Worm (Caenorhabditis elegans) whole organism, L4 larva: Measurements from ENCODE around the gene srz-90.

Experiments used
- R02D3.7 ChIP-seq: fragments of 150-350 bp; sonication (generic microtip); optimal IDR thresholded peaks from 3 replicates; lab custom pipeline; 2014; ENCODE audit warnings: missing biosample characterization, missing genetic modification characterization
- dmd-6 ChIP-seq: fragments of 200-800 bp; sonication (Bioruptor generic); IDR thresholded peaks from 2 replicates; pipeline ENCODE4 v1.3.6; 2022; ENCODE audit warnings: missing genetic modification reagents, missing genetic modification characterization, missing compliant biosample characterization
- dpl-1 ChIP-seq: fragments of 150-350 bp; optimal IDR thresholded peaks from 2 replicates; lab custom pipeline; 2014; ENCODE audit warnings: missing biosample characterization, missing genetic modification reagents, missing genetic modification characterization
- dve-1 ChIP-seq: sonication (generic microtip); optimal IDR thresholded peaks from 2 replicates; lab custom pipeline; 2017; ENCODE audit warnings: antibody characterized with exemption, mild to moderate bottlenecking, missing genetic modification characterization, missing compliant biosample characterization; ENCODE audit not compliant: insufficient read depth
- lin-13 ChIP-seq: fragments of 150-350 bp; optimal IDR thresholded peaks from 2 replicates; lab custom pipeline; 2014; ENCODE audit warnings: missing biosample characterization, missing genetic modification reagents, missing genetic modification characterization
- lin-39 ChIP-seq: fragments of 150-350 bp; optimal IDR thresholded peaks from 2 replicates; lab custom pipeline; 2014; ENCODE audit warnings: missing biosample characterization, missing genetic modification reagents, missing genetic modification characterization
- mep-1 ChIP-seq: fragments of 150-350 bp; sonication (generic microtip); optimal IDR thresholded peaks from 3 replicates; lab custom pipeline; 2014; ENCODE audit warnings: missing biosample characterization, missing genetic modification characterization
- nhr-11 ChIP-seq: fragments of 150-350 bp; optimal IDR thresholded peaks from 2 replicates; lab custom pipeline; 2014; ENCODE audit warnings: missing biosample characterization, missing genetic modification characterization
- skn-1 ChIP-seq: fragments of 150-350 bp; optimal IDR thresholded peaks from 2 replicates; lab custom pipeline; 2014; ENCODE audit warnings: missing biosample characterization, missing genetic modification characterization
- snpc-4 ChIP-seq: fragments of 150-350 bp; optimal IDR thresholded peaks from 2 replicates; lab custom pipeline; 2014; ENCODE audit warnings: missing biosample characterization, missing genetic modification characterization
- tra-1 ChIP-seq: fragments of 200-800 bp; sonication (Bioruptor generic); IDR thresholded peaks from 2 replicates; pipeline ENCODE4 v1.3.6; 2022; ENCODE audit warnings: missing genetic modification reagents, missing genetic modification characterization, missing compliant biosample characterization
- ztf-7 ChIP-seq: fragments of 150-350 bp; optimal IDR thresholded peaks from 2 replicates; lab custom pipeline; 2014; ENCODE audit warnings: missing biosample characterization, missing genetic modification characterization

ce11 chrV:17540295-17540694 lies 12.5 kb downstream of the srz-90 start, which contains the start of gene srz-25:
- TF ChIP-seq dmd-6 (GFP tag; lab: Robert Waterston, UW): no peak
- no peak for TF ChIP-seq R02D3.7
- no peak for TF ChIP-seq nhr-11 (tag; lab: Kevin White, UChicago)
- TF ChIP-seq lin-13 (GFP tag; lab: Kevin White, UChicago): no peak
- no peak for TF ChIP-seq dve-1 (tag; lab: Kevin White, UChicago)
- TF ChIP-seq ztf-7: no peak
- TF ChIP-seq skn-1 (tag; lab: Kevin White, UChicago): no peak
- TF ChIP-seq snpc-4: no peak
- no peak for TF ChIP-seq dpl-1 (GFP tag; lab: Kevin White, UChicago)
- no peak for TF ChIP-seq mep-1 (tag; lab: Kevin White, UChicago)
- TF ChIP-seq tra-1: no peak
- TF ChIP-seq lin-39 (tag; lab: Kevin White, UChicago): no peak
